Worm (Caenorhabditis elegans) whole organism, L3 larva: ENCODE results near the gene calu-1.
A peak's percentile ranks its signal among the peaks of the same experiment; 100 is the strongest.

ENCODE experiments used
- ZK546.5 ChIP-seq: sonication (generic microtip); optimal IDR thresholded peaks from 2 replicates; lab custom pipeline; 2017; ENCODE audit warnings: missing biosample characterization, missing genetic modification characterization
- ceh-16 ChIP-seq: sonication (generic microtip); optimal IDR thresholded peaks from 2 replicates; lab custom pipeline; 2017; ENCODE audit warnings: missing biosample characterization, missing genetic modification characterization
- ceh-28 ChIP-seq: fragments of 150-350 bp; optimal IDR thresholded peaks from 2 replicates; lab custom pipeline; 2014; ENCODE audit warnings: missing biosample characterization, missing genetic modification reagents, missing genetic modification characterization
- ceh-82 ChIP-seq: fragments of 150-350 bp; optimal IDR thresholded peaks from 2 replicates; lab custom pipeline; 2014; ENCODE audit warnings: missing biosample characterization, missing genetic modification characterization
- ceh-9 ChIP-seq: sonication (generic microtip); optimal IDR thresholded peaks from 2 replicates; lab custom pipeline; 2018; ENCODE audit warnings: missing biosample characterization, missing genetic modification characterization
- egl-27 ChIP-seq: sonication (generic microtip); optimal IDR thresholded peaks from 4 replicates; lab custom pipeline; 2017; ENCODE audit warnings: missing biosample characterization, missing genetic modification reagents, missing genetic modification characterization
- egl-5 ChIP-seq: fragments of 150-350 bp; optimal IDR thresholded peaks from 2 replicates; lab custom pipeline; 2017; ENCODE audit warnings: missing biosample characterization, missing genetic modification reagents, missing genetic modification characterization, inconsistent platforms
- elt-1 ChIP-seq: fragments of 150-350 bp; optimal IDR thresholded peaks from 2 replicates; lab custom pipeline; 2014; ENCODE audit warnings: missing biosample characterization, missing genetic modification characterization
- elt-2 ChIP-seq: sonication (generic microtip); optimal IDR thresholded peaks from 2 replicates; lab custom pipeline; 2016; ENCODE audit warnings: missing genetic modification reagents, mild to moderate bottlenecking, missing genetic modification characterization, missing compliant biosample characterization
- fkh-10 ChIP-seq: sonication (generic microtip); optimal IDR thresholded peaks from 2 replicates; lab custom pipeline; 2017; ENCODE audit warnings: missing biosample characterization, missing genetic modification reagents, missing genetic modification characterization
- fkh-2 ChIP-seq: fragments of 150-350 bp; optimal IDR thresholded peaks from 2 replicates; lab custom pipeline; 2014; ENCODE audit warnings: missing biosample characterization, missing genetic modification reagents, missing genetic modification characterization
- fos-1 ChIP-seq: fragments of 150-350 bp; optimal IDR thresholded peaks from 2 replicates; lab custom pipeline; 2014; ENCODE audit warnings: missing biosample characterization, missing genetic modification characterization
- hmg-11 ChIP-seq: sonication (generic microtip); optimal IDR thresholded peaks from 2 replicates; lab custom pipeline; 2016; ENCODE audit warnings: missing genetic modification characterization, missing compliant biosample characterization
- jun-1 ChIP-seq: fragments of 150-350 bp; optimal IDR thresholded peaks from 2 replicates; lab custom pipeline; 2014; ENCODE audit warnings: missing biosample characterization, missing genetic modification reagents, missing genetic modification characterization
- lin-15B ChIP-seq: fragments of 150-350 bp; optimal IDR thresholded peaks from 2 replicates; lab custom pipeline; 2014; ENCODE audit warnings: missing biosample characterization, missing genetic modification characterization
- lin-39 ChIP-seq: fragments of 150-350 bp; optimal IDR thresholded peaks from 2 replicates; lab custom pipeline; 2018; ENCODE audit warnings: missing biosample characterization, missing genetic modification reagents, missing genetic modification characterization
- mdl-1 ChIP-seq: fragments of 150-350 bp; optimal IDR thresholded peaks from 2 replicates; lab custom pipeline; 2014; ENCODE audit warnings: missing biosample characterization, missing genetic modification characterization
- mml-1 ChIP-seq: fragments of 150-350 bp; sonication (generic microtip); optimal IDR thresholded peaks from 3 replicates; lab custom pipeline; 2014; ENCODE audit warnings: missing biosample characterization, missing genetic modification characterization
- nhr-11 ChIP-seq: fragments of 150-350 bp; optimal IDR thresholded peaks from 2 replicates; lab custom pipeline; 2014; ENCODE audit warnings: missing biosample characterization, missing genetic modification characterization
- nhr-12 ChIP-seq: fragments of 150-350 bp; optimal IDR thresholded peaks from 2 replicates; lab custom pipeline; 2014; ENCODE audit warnings: missing biosample characterization, missing genetic modification characterization
- nhr-23 ChIP-seq: fragments of 150-350 bp; optimal IDR thresholded peaks from 2 replicates; lab custom pipeline; 2014; ENCODE audit warnings: missing biosample characterization, missing genetic modification reagents, missing genetic modification characterization
- nhr-237 ChIP-seq: fragments of 150-350 bp; optimal IDR thresholded peaks from 2 replicates; lab custom pipeline; 2014; ENCODE audit warnings: missing biosample characterization, missing genetic modification characterization
- nhr-43 ChIP-seq: sonication (generic microtip); optimal IDR thresholded peaks from 2 replicates; lab custom pipeline; 2016; ENCODE audit warnings: mild to moderate bottlenecking, missing genetic modification characterization, missing compliant biosample characterization; ENCODE audit not compliant: poor library complexity, severe bottlenecking
- nhr-67 ChIP-seq: fragments of 150-350 bp; optimal IDR thresholded peaks from 2 replicates; lab custom pipeline; 2014; ENCODE audit warnings: missing biosample characterization, missing genetic modification characterization
- nhr-76 ChIP-seq: fragments of 150-350 bp; sonication (generic microtip); optimal IDR thresholded peaks from 5 replicates; lab custom pipeline; 2014; ENCODE audit warnings: missing biosample characterization, missing genetic modification characterization
- nhr-77 ChIP-seq: fragments of 150-350 bp; optimal IDR thresholded peaks from 2 replicates; lab custom pipeline; 2014; ENCODE audit warnings: missing biosample characterization, missing genetic modification characterization
- pha-4 ChIP-seq: fragments of 150-350 bp; optimal IDR thresholded peaks from 2 replicates; lab custom pipeline; 2014; ENCODE audit warnings: missing biosample characterization, missing genetic modification reagents, missing genetic modification characterization
- pqm-1 ChIP-seq: fragments of 150-350 bp; optimal IDR thresholded peaks from 2 replicates; lab custom pipeline; 2017; ENCODE audit warnings: missing biosample characterization, missing genetic modification characterization, inconsistent platforms
- skn-1 ChIP-seq: fragments of 150-350 bp; optimal IDR thresholded peaks from 2 replicates; lab custom pipeline; 2014; ENCODE audit warnings: missing biosample characterization, missing genetic modification characterization
- tbx-2 ChIP-seq: sonication (generic microtip); optimal IDR thresholded peaks from 2 replicates; lab custom pipeline; 2016; ENCODE audit warnings: mild to moderate bottlenecking, missing genetic modification characterization, missing compliant biosample characterization
- unc-39 ChIP-seq: sonication (generic microtip); optimal IDR thresholded peaks from 4 replicates; lab custom pipeline; 2017; ENCODE audit warnings: missing biosample characterization, missing genetic modification characterization
- unc-62 ChIP-seq: fragments of 150-350 bp; sonication (generic microtip); optimal IDR thresholded peaks from 4 replicates; lab custom pipeline; 2014; ENCODE audit warnings: missing biosample characterization, missing genetic modification reagents, missing genetic modification characterization
- zag-1 ChIP-seq: fragments of 150-350 bp; optimal IDR thresholded peaks from 2 replicates; lab custom pipeline; 2014; ENCODE audit warnings: missing biosample characterization, missing genetic modification characterization
- ztf-11 ChIP-seq: fragments of 150-350 bp; optimal IDR thresholded peaks from 2 replicates; lab custom pipeline; 2014; ENCODE audit warnings: missing biosample characterization, missing genetic modification characterization
- ztf-4 ChIP-seq: fragments of 150-350 bp; optimal IDR thresholded peaks from 2 replicates; lab custom pipeline; 2014; ENCODE audit warnings: missing biosample characterization, missing genetic modification characterization

Gene calu-1

DNA sequence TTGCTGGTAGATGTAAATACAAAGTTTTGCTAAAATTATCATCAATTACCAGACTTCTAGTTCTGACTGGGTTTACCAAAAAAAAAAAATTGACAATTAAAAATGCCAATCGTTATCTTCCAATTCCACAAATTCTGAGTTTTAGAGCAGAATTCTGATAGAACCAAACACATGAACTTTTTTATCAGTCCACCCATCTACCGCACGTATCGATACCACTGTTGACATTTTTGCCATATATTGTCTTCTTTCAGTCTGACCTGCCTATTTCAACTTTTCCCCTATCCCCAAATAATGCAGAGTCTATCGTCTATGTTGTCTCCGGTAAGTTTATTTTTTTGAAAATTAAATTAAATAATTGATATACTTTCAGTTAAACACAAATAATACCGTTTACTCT lies 43.1 kb upstream of the calu-1 start, which contains the start of gene ZC449.7:
TSS of gene ZC449.7 (plus strand) at position 249 of the 400 bp plus-strand sequence.
- TF ChIP-seq skn-1 (tag; lab: Kevin White, UChicago), result no peak
- TF ChIP-seq unc-62 (GFP tag; lab: Kevin White, UChicago), result no peak
- no peak for TF ChIP-seq jun-1
- no peak for TF ChIP-seq nhr-43
- peak; percentile 51 for TF ChIP-seq elt-2 (tag; lab: Kevin White, UChicago)
- no peak for TF ChIP-seq elt-1 (tag; lab: Kevin White, UChicago)
- TF ChIP-seq zag-1 (tag; lab: Kevin White, UChicago), result no peak
- no peak for TF ChIP-seq nhr-23 (tag; lab: Kevin White, UChicago)
- TF ChIP-seq lin-15B (tag; lab: Kevin White, UChicago), result no peak
- peak; percentile 10 for TF ChIP-seq pha-4
- no peak for TF ChIP-seq nhr-237
- TF ChIP-seq lin-39 (tag; lab: Kevin White, UChicago), result no peak

DNA sequence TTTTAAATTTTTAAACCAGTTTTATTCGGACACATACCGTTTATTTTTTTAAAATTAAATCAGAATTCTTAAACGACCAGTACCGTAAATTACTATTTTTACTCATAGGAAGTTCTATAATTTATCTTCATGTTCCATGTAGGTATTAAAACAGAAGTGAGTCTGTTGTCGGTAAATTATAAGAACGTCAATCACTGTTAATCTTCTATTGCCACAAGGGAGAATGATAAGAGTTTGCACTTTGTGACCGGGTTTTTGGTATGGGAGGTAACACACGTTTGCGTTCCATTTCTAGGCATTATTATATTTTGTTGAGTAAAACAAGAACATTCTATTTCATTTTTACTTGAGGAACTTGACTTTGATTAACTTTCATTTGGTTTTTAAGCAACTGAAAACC lies 38.3 kb upstream of the calu-1 start, which contains the start of gene hsd-3:
TSS of gene hsd-3 (plus strand) at position 301 of the 400 bp plus-strand sequence.
- no peak for TF ChIP-seq zag-1 (tag; lab: Kevin White, UChicago)
- TF ChIP-seq pqm-1, result no peak
- TF ChIP-seq hmg-11 (tag; lab: Kevin White, UChicago), result no peak
- no peak for TF ChIP-seq ceh-28 (tag; lab: Kevin White, UChicago)
- TF ChIP-seq ztf-4, result no peak
- TF ChIP-seq ztf-11 (tag; lab: Kevin White, UChicago), result no peak
- no peak for TF ChIP-seq ZK546.5 (tag; lab: Kevin White, UChicago)
- TF ChIP-seq tbx-2 (tag; lab: Kevin White, UChicago), result no peak
- no peak for TF ChIP-seq unc-39 (tag; lab: Kevin White, UChicago)
- TF ChIP-seq mdl-1 (tag; lab: Kevin White, UChicago), result no peak
- no peak for TF ChIP-seq nhr-11
- no peak for TF ChIP-seq ceh-82 (tag; lab: Kevin White, UChicago)
- no peak for TF ChIP-seq egl-27 (tag; lab: Kevin White, UChicago)
- no peak for TF ChIP-seq elt-1 (tag; lab: Kevin White, UChicago)
- no peak for TF ChIP-seq ceh-16
- no peak for TF ChIP-seq unc-62 (GFP tag; lab: Kevin White, UChicago)

DNA sequence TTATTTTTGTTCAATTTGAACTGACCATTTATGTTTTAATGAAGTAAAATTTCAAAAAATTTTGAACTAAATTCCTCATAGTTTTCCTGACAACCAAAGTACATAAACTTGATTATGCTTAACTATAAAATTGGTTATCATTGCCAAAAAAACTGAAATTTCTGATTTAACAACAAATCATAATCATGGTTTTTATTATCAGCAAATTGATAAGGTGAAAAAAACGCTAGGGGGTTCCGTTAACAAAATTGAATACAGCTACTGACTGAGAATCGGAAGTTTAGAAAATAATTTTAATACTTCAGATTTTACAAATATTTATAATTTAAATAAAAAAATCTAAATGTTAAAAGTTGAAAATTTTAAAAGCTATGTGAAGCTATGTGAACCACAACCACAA lies 36.3 kb upstream of the calu-1 start:
- TF ChIP-seq elt-2 (tag; lab: Kevin White, UChicago) (peak; percentile 64), pha-4 (peak; percentile 14), egl-27 (tag; lab: Kevin White, UChicago) (no peak), nhr-43 (no peak)

DNA sequence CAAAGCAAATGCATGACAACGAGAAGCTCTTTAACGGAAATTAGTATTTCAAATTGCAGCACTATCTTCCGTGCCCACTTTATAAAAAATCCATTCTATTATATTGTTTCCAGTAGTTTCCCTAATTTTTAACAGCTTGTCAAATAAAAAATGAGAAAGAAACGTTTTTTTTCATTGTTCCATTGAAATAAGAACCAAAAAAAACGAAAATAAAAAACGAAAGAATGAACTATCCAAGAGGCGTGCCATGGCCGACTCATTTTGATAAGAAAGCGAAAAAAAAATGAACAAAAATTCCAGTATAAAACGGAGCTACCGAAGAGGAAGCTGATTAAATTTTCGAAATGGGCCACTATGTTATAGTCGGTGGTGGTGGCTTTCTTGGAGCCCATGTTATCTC lies 34.2 kb upstream of the calu-1 start, which contains the start of gene hsd-2:
TSS of gene hsd-2 (plus strand) at position 301 of the 400 bp plus-strand sequence.
- TF ChIP-seq ZK546.5 (tag; lab: Kevin White, UChicago) (no peak), nhr-77 (tag; lab: Kevin White, UChicago) (no peak), mml-1 (tag; lab: Kevin White, UChicago) (no peak), nhr-76 (tag; lab: Kevin White, UChicago) (no peak), ztf-4 (no peak), fos-1 (tag; lab: Kevin White, UChicago) (no peak), unc-39 (tag; lab: Kevin White, UChicago) (no peak), nhr-43 (no peak), ceh-16 (no peak), nhr-23 (tag; lab: Kevin White, UChicago) (no peak), lin-15B (tag; lab: Kevin White, UChicago) (no peak), nhr-67 (tag; lab: Kevin White, UChicago) (no peak), egl-5 (tag; lab: Kevin White, UChicago) (no peak), fkh-2 (tag; lab: Kevin White, UChicago) (no peak), egl-27 (tag; lab: Kevin White, UChicago) (no peak), unc-62 (GFP tag; lab: Kevin White, UChicago) (no peak), zag-1 (tag; lab: Kevin White, UChicago) (no peak), ceh-28 (tag; lab: Kevin White, UChicago) (no peak)

DNA sequence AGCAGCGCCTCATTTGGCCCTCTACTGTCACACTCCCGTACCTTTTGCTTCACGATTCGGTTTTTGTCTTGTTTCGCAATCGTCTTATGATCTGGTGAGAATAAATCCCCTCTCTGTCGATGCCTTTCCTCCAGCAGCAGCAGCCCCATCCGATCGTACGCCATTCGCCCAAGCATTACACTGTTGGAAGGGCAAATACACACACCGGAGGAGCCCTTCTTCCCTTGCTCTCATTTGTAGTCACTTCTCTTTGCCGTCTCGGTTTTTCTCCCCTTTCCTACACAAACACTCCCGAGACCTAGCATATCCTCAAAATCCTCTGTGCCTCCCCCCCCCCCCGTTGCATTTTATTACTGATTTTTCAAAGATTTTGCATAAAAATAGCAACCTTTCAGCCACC lies 28.2 kb upstream of the calu-1 start, which contains the start of gene set-30:
TSS of gene set-30 (plus strand) at position 396 of the 400 bp plus-strand sequence.
- TF ChIP-seq nhr-12 (tag; lab: Kevin White, UChicago) (no peak), ceh-9 (tag; lab: Kevin White, UChicago) (no peak), egl-27 (tag; lab: Kevin White, UChicago) (no peak), elt-1 (tag; lab: Kevin White, UChicago) (no peak), fkh-10 (GFP tag; lab: Kevin White, UChicago) (no peak), pha-4 (no peak)
- TF ChIP-seq, all 47 proteins: peak for 0
